Worm (Caenorhabditis elegans): ENCODE data around the gene T26H5.14.

T26H5.14 gene

DNA sequence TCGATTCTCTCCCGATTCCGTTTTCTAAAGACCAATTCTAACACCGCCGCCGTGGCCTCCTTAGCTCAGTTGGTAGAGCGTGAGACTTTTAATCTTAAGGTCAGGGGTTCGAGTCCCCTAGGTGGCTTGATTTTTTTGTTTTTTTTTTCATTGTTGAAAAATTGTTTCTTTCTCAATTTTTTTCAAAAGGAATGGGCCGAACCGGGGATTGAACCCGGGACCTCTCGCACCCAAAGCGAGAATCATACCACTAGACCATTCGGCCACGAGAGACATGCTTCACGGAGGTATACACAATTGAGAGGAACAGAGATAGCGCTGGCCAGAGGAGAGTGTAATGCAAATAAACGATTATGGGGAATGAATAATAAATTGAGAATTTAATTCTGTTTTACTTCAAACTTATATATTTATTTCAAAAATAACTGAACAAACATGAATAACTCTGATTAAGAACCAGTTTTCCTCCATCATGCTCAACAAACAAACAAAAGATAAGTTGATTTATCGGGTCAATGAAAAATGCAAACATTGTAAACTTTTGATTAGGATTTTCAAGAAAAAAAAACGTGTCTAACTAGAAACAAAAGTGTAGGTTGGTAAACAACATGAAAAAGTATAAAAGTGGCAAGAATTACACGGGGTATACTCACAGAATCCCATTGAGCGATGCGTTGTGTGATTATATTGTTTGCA, 16.2 kb downstream of the T26H5.14 start, which contains the start of gene pqn-71 (continued):
- peak; percentile 60; the same call in 1 of the 2 replicates for TF ChIP-seq aptf-2 (GFP tag; conservative IDR thresholded peaks at IDR 0.05)
- peak; percentile 94 to 97 for TF ChIP-seq rec-8 (tag; optimal IDR thresholded peaks at IDR 0.05)
- TF ChIP-seq attf-5 (GFP tag; optimal IDR thresholded peaks at IDR 0.05) = peak; percentile 86
- TF ChIP-seq lir-1 (GFP tag; conservative IDR thresholded peaks at IDR 0.05) = 0 out of 2 replicates have a peak, but pooled peaks have one; percentile 22
- TF ChIP-seq nfya-1 (tag; optimal IDR thresholded peaks at IDR 0.05; ENCODE audit: borderline replicate concordance, insufficient read depth) = no peak
- peak; percentile 85 for TF ChIP-seq atf-7 (tag; optimal IDR thresholded peaks at IDR 0.05)
- peak; percentile 81 for TF ChIP-seq K12H6.12 (tag; optimal IDR thresholded peaks at IDR 0.05)
- no peak for TF ChIP-seq unc-62 (GFP tag; optimal IDR thresholded peaks at IDR 0.05)
- TF ChIP-seq snpc-3.4 (tag; optimal IDR thresholded peaks at IDR 0.05) = peak; percentile 86
- TF ChIP-seq ZK185.1 (tag; optimal IDR thresholded peaks at IDR 0.05; ENCODE audit: poor library complexity, severe bottlenecking) = peak; percentile 94
- TF ChIP-seq ztf-28 (GFP tag; IDR thresholded peaks at IDR 0.05) = peak; percentile 80
- 0 out of 2 replicates have a peak, but pooled peaks have one; percentile 52 for TF ChIP-seq Y79H2A.3 (GFP tag; conservative IDR thresholded peaks at IDR 0.05)
- TF ChIP-seq hrde-1 (tag; optimal IDR thresholded peaks at IDR 0.05; ENCODE audit: borderline replicate concordance) = peak; percentile 93
- peak; percentile 90 for TF ChIP-seq attf-6 (GFP tag; IDR thresholded peaks at IDR 0.05)
- peak; percentile 97 for TF ChIP-seq Y56A3A.18 (GFP tag; IDR thresholded peaks at IDR 0.05)
- peak; percentile 88; the same call in 1 of the 2 replicates for TF ChIP-seq ceh-40 (GFP tag; IDR thresholded peaks at IDR 0.05)
- peak; percentile 74 for TF ChIP-seq unc-130 (GFP tag; optimal IDR thresholded peaks at IDR 0.05)
- peak; percentile 86 for TF ChIP-seq hlh-12 (tag; optimal IDR thresholded peaks at IDR 0.05)
- TF ChIP-seq pbrm-1 (GFP tag; IDR thresholded peaks at IDR 0.05) = peak; percentile 95
- TF ChIP-seq hsf-1 (GFP tag; IDR thresholded peaks at IDR 0.05) = peak; percentile 87
- no peak for TF ChIP-seq nfya-2 (GFP tag; IDR thresholded peaks at IDR 0.05)
- peak; percentile 46 for TF ChIP-seq xnd-1 (tag; optimal IDR thresholded peaks at IDR 0.05)
- peak; percentile 85 for TF ChIP-seq F22D6.2 (tag; optimal IDR thresholded peaks at IDR 0.05)
- peak; percentile 92 for TF ChIP-seq B0035.1 (tag; optimal IDR thresholded peaks at IDR 0.05)
- TF ChIP-seq lin-26 (GFP tag; IDR thresholded peaks at IDR 0.05) = peak; percentile 98
- peak; percentile 83 for TF ChIP-seq snpc-1.1 (tag; optimal IDR thresholded peaks at IDR 0.05; ENCODE audit: insufficient read depth)
- TF ChIP-seq zfh-2 (GFP tag; conservative IDR thresholded peaks at IDR 0.05) = peak; percentile 80; the same call in 1 of the 2 replicates
- TF ChIP-seq pha-4 (tag; optimal IDR thresholded peaks at IDR 0.05) = peak; percentile 6
- peak; percentile 99 for TF ChIP-seq rpc-1 (optimal IDR thresholded peaks at IDR 0.05)
- peak; percentile 98 for TF ChIP-seq rpc-1 (tag; optimal IDR thresholded peaks at IDR 0.05)
- no peak for TF ChIP-seq cebp-1 (GFP tag; IDR thresholded peaks at IDR 0.05)
- peak; percentile 86 for TF ChIP-seq cebp-1 (tag; optimal IDR thresholded peaks at IDR 0.05)
- peak; percentile 47 for TF ChIP-seq F57A8.1 (GFP tag; optimal IDR thresholded peaks at IDR 0.05)
- TF ChIP-seq akir-1 (GFP tag; optimal IDR thresholded peaks at IDR 0.05) = peak; percentile 0
- TF ChIP-seq C17E4.6 (GFP tag; IDR thresholded peaks at IDR 0.05) = peak; percentile 93
- peak; percentile 97 for TF ChIP-seq D2030.7 (GFP tag; IDR thresholded peaks at IDR 0.05)
- 0 out of 2 replicates have a peak, but pooled peaks have one; percentile 81 for TF ChIP-seq egl-18 (GFP tag; IDR thresholded peaks at IDR 0.05)
- TF ChIP-seq ets-4 (GFP tag; optimal IDR thresholded peaks at IDR 0.05) = no peak
- peak; percentile 47 for TF ChIP-seq ccch-3 (GFP tag; optimal IDR thresholded peaks at IDR 0.05)
- TF ChIP-seq dpl-1 (GFP tag; optimal IDR thresholded peaks at IDR 0.05) = peak; percentile 56
- TF ChIP-seq athp-1 (tag; optimal IDR thresholded peaks at IDR 0.05) = peak; percentile 90
- peak; percentile 71; the same call in 1 of the 2 replicates for TF ChIP-seq sea-2 (GFP tag; IDR thresholded peaks at IDR 0.05)
- peak; percentile 88 for TF ChIP-seq ztf-6 (GFP tag; IDR thresholded peaks at IDR 0.05)
- TF ChIP-seq ceh-58 (GFP tag; IDR thresholded peaks at IDR 0.05) = peak; percentile 89; the same call in 1 of the 2 replicates
- peak; percentile 95 for TF ChIP-seq die-1 (tag; optimal IDR thresholded peaks at IDR 0.05)
- no peak for TF ChIP-seq F57C9.4 (tag; optimal IDR thresholded peaks at IDR 0.05)
- TF ChIP-seq zim-3 (tag; optimal IDR thresholded peaks at IDR 0.05) = peak; percentile 87

All from whole organism, young adult.